Worm (Caenorhabditis elegans): ENCODE results near the gene T06C10.3.
A peak's percentile ranks its signal among the peaks of the same experiment; 100 is the strongest.

T06C10.3 gene

ce11 chrIV:7836491-7836890 lies 34.1 kb upstream of the T06C10.3 start:
- TF ChIP-seq tbx-11 (GFP tag; IDR thresholded peaks at IDR 0.05) = no peak
- no peak for TF ChIP-seq ets-7 (tag; optimal IDR thresholded peaks at IDR 0.05)
- TF ChIP-seq sea-1 (GFP tag; conservative IDR thresholded peaks at IDR 0.05) = no peak
- no peak for TF ChIP-seq B0310.2 (tag; optimal IDR thresholded peaks at IDR 0.05)
- TF ChIP-seq scrt-1 (GFP tag; IDR thresholded peaks at IDR 0.05) = no peak
- no peak for TF ChIP-seq ceh-36 (tag; optimal IDR thresholded peaks at IDR 0.05)
- no peak for TF ChIP-seq hnd-1 (tag; optimal IDR thresholded peaks at IDR 0.05)
- no peak for TF ChIP-seq F13C5.2 (tag; optimal IDR thresholded peaks at IDR 0.05)
- no peak for TF ChIP-seq hmbx-1 (tag; optimal IDR thresholded peaks at IDR 0.05)
- TF ChIP-seq aly-1 (tag; optimal IDR thresholded peaks at IDR 0.05) = no peak
- TF ChIP-seq ama-1 (optimal IDR thresholded peaks at IDR 0.05) = no peak
- no peak for TF ChIP-seq tra-4 (tag; optimal IDR thresholded peaks at IDR 0.05)
- TF ChIP-seq pes-1 (GFP tag; IDR thresholded peaks at IDR 0.05) = no peak
- no peak for TF ChIP-seq hmg-4 (GFP tag; optimal IDR thresholded peaks at IDR 0.05)

ce11 chrIV:7838426-7838825 lies 32.1 kb upstream of the T06C10.3 start, which contains the start of gene C06A6.7:
TSS of gene C06A6.7 (minus strand) at chrIV:7838526.
- no peak for TF ChIP-seq B0310.2 (tag; optimal IDR thresholded peaks at IDR 0.05)
- no peak for TF ChIP-seq tbx-37 (GFP tag; conservative IDR thresholded peaks at IDR 0.05)
- no peak for TF ChIP-seq ets-7 (tag; optimal IDR thresholded peaks at IDR 0.05)
- TF ChIP-seq hmbx-1 (tag; optimal IDR thresholded peaks at IDR 0.05) = no peak
- TF ChIP-seq scrt-1 (GFP tag; IDR thresholded peaks at IDR 0.05) = no peak
- no peak for TF ChIP-seq F13C5.2 (tag; optimal IDR thresholded peaks at IDR 0.05)
- no peak for TF ChIP-seq aly-1 (tag; optimal IDR thresholded peaks at IDR 0.05)
- TF ChIP-seq sea-1 (GFP tag; conservative IDR thresholded peaks at IDR 0.05) = no peak
- no peak for TF ChIP-seq ceh-13 (GFP tag; optimal IDR thresholded peaks at IDR 0.05)
- TF ChIP-seq hnd-1 (tag; optimal IDR thresholded peaks at IDR 0.05) = no peak
- no peak for TF ChIP-seq tbx-11 (GFP tag; IDR thresholded peaks at IDR 0.05)
- no peak for TF ChIP-seq flt-1 (GFP tag; IDR thresholded peaks at IDR 0.05)
- no peak for TF ChIP-seq hmg-4 (GFP tag; optimal IDR thresholded peaks at IDR 0.05)

- TF ChIP-seq hmg-4 (GFP tag; optimal IDR thresholded peaks at IDR 0.05) = no peak
- no peak for TF ChIP-seq sea-1 (GFP tag; conservative IDR thresholded peaks at IDR 0.05)
- TF ChIP-seq aly-1 (tag; optimal IDR thresholded peaks at IDR 0.05) = no peak
- TF ChIP-seq flt-1 (GFP tag; IDR thresholded peaks at IDR 0.05) = no peak
- no peak for TF ChIP-seq ceh-36 (tag; optimal IDR thresholded peaks at IDR 0.05)
- TF ChIP-seq hmbx-1 (tag; optimal IDR thresholded peaks at IDR 0.05) = no peak
- TF ChIP-seq F13C5.2 (tag; optimal IDR thresholded peaks at IDR 0.05) = no peak
- TF ChIP-seq ets-7 (tag; optimal IDR thresholded peaks at IDR 0.05) = no peak
Measured at ce11 chrIV:7839923-7840322, 30.6 kb upstream of the T06C10.3 start.

- TF ChIP-seq tbx-37 (GFP tag; conservative IDR thresholded peaks at IDR 0.05) (no peak), sea-1 (GFP tag; conservative IDR thresholded peaks at IDR 0.05) (no peak), ceh-36 (tag; optimal IDR thresholded peaks at IDR 0.05) (no peak), hmg-4 (GFP tag; optimal IDR thresholded peaks at IDR 0.05) (no peak), F13C5.2 (tag; optimal IDR thresholded peaks at IDR 0.05) (no peak), tra-4 (tag; optimal IDR thresholded peaks at IDR 0.05) (no peak), hmbx-1 (tag; optimal IDR thresholded peaks at IDR 0.05) (no peak), ama-1 (optimal IDR thresholded peaks at IDR 0.05) (no peak), pes-1 (GFP tag; IDR thresholded peaks at IDR 0.05) (no peak)
Measured at ce11 chrIV:7841218-7841617, 29.3 kb upstream of the T06C10.3 start.

DNA sequence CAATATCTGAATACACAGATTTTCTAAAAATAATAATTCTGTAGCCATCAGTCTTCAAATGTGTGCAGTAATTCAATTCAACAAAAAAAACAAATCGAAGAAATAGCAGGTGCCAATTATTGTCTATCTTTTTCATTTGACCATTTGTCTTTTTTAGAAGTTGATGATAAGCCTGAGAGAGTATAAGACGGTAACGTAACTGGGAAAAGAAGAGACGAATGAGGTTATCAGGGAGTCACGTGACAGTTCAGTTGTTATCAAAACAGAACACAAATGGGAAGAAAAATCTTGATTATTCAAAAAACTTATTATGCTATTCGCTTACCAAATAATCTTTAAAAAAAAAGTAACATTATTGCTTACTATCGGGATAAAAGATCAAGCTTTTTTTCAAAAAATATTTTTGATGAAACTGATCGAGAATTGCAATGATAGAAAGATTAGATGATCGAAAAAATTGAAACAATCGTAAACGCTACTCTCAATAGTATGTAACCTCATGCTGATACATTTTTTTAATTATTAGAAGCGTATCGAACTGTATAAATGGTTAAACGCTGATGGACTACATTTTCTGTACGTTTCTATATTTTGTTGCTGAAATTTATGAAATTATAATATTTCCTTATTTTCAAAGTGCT lies 26.1 kb upstream of the T06C10.3 start:
- TF ChIP-seq hmbx-1 (tag; optimal IDR thresholded peaks at IDR 0.05) (no peak), hnd-1 (tag; optimal IDR thresholded peaks at IDR 0.05) (no peak), flt-1 (GFP tag; IDR thresholded peaks at IDR 0.05) (no peak), B0310.2 (tag; optimal IDR thresholded peaks at IDR 0.05) (no peak), ceh-36 (tag; optimal IDR thresholded peaks at IDR 0.05) (no peak), hmg-4 (GFP tag; optimal IDR thresholded peaks at IDR 0.05) (no peak), ets-7 (tag; optimal IDR thresholded peaks at IDR 0.05) (no peak), pes-1 (GFP tag; IDR thresholded peaks at IDR 0.05) (no peak), sea-1 (GFP tag; conservative IDR thresholded peaks at IDR 0.05) (no peak), F13C5.2 (tag; optimal IDR thresholded peaks at IDR 0.05) (no peak), tra-4 (tag; optimal IDR thresholded peaks at IDR 0.05) (no peak), tbx-37 (GFP tag; conservative IDR thresholded peaks at IDR 0.05) (no peak), ama-1 (optimal IDR thresholded peaks at IDR 0.05) (no peak), scrt-1 (GFP tag; IDR thresholded peaks at IDR 0.05) (no peak), tbx-11 (GFP tag; IDR thresholded peaks at IDR 0.05) (no peak), aly-1 (tag; optimal IDR thresholded peaks at IDR 0.05) (no peak), ceh-13 (GFP tag; optimal IDR thresholded peaks at IDR 0.05) (no peak)

ce11 chrIV:7845585-7845984 lies 25.0 kb upstream of the T06C10.3 start:
- TF ChIP-seq pes-1 (GFP tag; IDR thresholded peaks at IDR 0.05) (no peak), aly-1 (tag; optimal IDR thresholded peaks at IDR 0.05) (peak; percentile 76), B0310.2 (tag; optimal IDR thresholded peaks at IDR 0.05) (no peak), sea-1 (GFP tag; conservative IDR thresholded peaks at IDR 0.05) (0 out of 2 replicates have a peak, but pooled peaks have one; percentile 48), ama-1 (optimal IDR thresholded peaks at IDR 0.05) (no peak), ceh-36 (tag; optimal IDR thresholded peaks at IDR 0.05) (peak; percentile 36), hmg-4 (GFP tag; optimal IDR thresholded peaks at IDR 0.05) (peak; percentile 91), ceh-13 (GFP tag; optimal IDR thresholded peaks at IDR 0.05) (no peak), F13C5.2 (tag; optimal IDR thresholded peaks at IDR 0.05) (peak; percentile 78), ets-7 (tag; optimal IDR thresholded peaks at IDR 0.05) (peak; percentile 17), tra-4 (tag; optimal IDR thresholded peaks at IDR 0.05) (no peak), scrt-1 (GFP tag; IDR thresholded peaks at IDR 0.05) (no peak), hnd-1 (tag; optimal IDR thresholded peaks at IDR 0.05) (no peak), hmbx-1 (tag; optimal IDR thresholded peaks at IDR 0.05) (no peak), tbx-37 (GFP tag; conservative IDR thresholded peaks at IDR 0.05) (0 out of 2 replicates have a peak, but pooled peaks have one; percentile 14), flt-1 (GFP tag; IDR thresholded peaks at IDR 0.05) (no peak), tbx-11 (GFP tag; IDR thresholded peaks at IDR 0.05) (0 out of 2 replicates have a peak, but pooled peaks have one; percentile 15)

DNA sequence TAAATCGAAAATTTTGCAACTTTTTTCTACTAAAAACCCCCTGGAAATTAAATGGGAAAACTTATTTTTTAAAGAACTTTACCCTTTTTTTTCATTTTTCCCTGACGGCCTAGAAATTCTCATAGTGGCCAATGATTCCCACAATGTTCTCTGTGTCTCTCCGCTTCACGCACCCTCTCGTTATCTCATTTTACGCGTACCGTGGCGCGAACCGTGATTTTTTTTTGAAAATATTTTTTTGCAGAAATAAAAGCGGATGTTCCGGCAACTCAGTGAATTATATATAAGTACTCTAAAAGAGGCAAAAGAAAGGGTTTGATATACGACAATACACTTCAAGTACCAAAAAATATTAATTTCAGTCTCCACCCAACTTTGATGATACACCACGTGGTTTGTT lies 24.2 kb upstream of the T06C10.3 start, which contains the start of gene C06A6.2:
C06A6.2 (plus strand) TSS at position 237 of the 400 bp plus-strand sequence.
- TF ChIP-seq scrt-1 (GFP tag; IDR thresholded peaks at IDR 0.05) (no peak), hmg-4 (GFP tag; optimal IDR thresholded peaks at IDR 0.05) (no peak), B0310.2 (tag; optimal IDR thresholded peaks at IDR 0.05) (no peak), pes-1 (GFP tag; IDR thresholded peaks at IDR 0.05) (no peak), tbx-37 (GFP tag; conservative IDR thresholded peaks at IDR 0.05) (no peak), sea-1 (GFP tag; conservative IDR thresholded peaks at IDR 0.05) (no peak), hnd-1 (tag; optimal IDR thresholded peaks at IDR 0.05) (no peak), F13C5.2 (tag; optimal IDR thresholded peaks at IDR 0.05) (no peak), tbx-11 (GFP tag; IDR thresholded peaks at IDR 0.05) (no peak), tra-4 (tag; optimal IDR thresholded peaks at IDR 0.05) (no peak), ama-1 (optimal IDR thresholded peaks at IDR 0.05) (no peak), flt-1 (GFP tag; IDR thresholded peaks at IDR 0.05) (no peak), aly-1 (tag; optimal IDR thresholded peaks at IDR 0.05) (no peak), ets-7 (tag; optimal IDR thresholded peaks at IDR 0.05) (no peak), hmbx-1 (tag; optimal IDR thresholded peaks at IDR 0.05) (no peak), ceh-13 (GFP tag; optimal IDR thresholded peaks at IDR 0.05) (no peak), ceh-36 (tag; optimal IDR thresholded peaks at IDR 0.05) (no peak)
